Worm (Caenorhabditis elegans): ENCODE data around the gene txt-13.

Gene txt-13

DNA sequence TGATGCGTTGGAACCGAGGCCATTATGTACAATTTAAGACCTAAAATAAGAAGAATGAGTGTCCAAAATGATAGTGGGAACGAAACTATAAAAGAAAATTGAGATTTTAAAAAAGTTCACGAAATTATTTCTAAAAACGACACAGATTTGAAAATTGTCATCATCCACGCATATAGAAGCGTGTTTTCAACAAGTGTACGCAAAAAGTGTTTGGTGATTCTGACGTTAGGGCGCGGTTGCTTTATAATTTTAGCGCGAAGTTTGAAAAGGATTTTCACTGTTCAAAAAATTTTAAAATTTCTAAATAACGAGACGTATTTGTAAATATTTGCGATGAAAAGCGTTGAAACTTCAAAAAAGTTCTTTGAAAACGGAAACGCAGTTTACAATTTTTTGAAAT is 7.0 kb upstream of the txt-13 start, which contains the start of gene cdc-48.1 (continued):
- TF ChIP-seq Y55F3AM.14 (GFP tag; optimal IDR thresholded peaks at IDR 0.05) (peak; percentile 99), lin-13 (GFP tag; optimal IDR thresholded peaks at IDR 0.05) (peak; percentile 100), mbf-1 (tag; optimal IDR thresholded peaks at IDR 0.05) (peak; percentile 70), nhr-129 (tag; optimal IDR thresholded peaks at IDR 0.05) (peak; percentile 99)

DNA sequence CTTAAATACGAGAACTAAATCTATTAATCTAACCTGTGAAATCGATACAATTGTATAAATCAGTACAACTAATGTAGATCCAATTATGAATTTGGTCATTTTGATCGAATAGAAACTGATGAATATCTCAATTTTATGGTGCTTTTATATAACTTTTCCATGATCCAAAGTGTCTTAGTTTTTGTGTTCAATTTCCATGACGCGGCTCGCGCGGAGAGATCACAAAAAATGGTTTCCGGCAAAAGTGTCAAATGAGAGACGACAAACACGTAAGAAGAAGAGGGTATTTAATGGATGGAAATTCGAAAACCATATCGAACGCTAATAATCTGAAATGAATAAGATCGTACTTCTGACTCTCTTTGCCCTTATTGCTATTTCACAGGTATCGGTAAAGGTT is 5.8 kb upstream of the txt-13 start, which contains the start of the genes C06A1.6 and C06A1.7:
C06A1.6 (minus strand) TSS at position 101 of the 400 bp plus-strand sequence.
C06A1.7 (plus strand) TSS at position 314 of the 400 bp plus-strand sequence.
- TF ChIP-seq nhr-10 (tag; optimal IDR thresholded peaks at IDR 0.05) = no peak
- no peak for TF ChIP-seq blmp-1 (tag; optimal IDR thresholded peaks at IDR 0.05; ENCODE audit: insufficient read depth)
- no peak for TF ChIP-seq peb-1 (tag; optimal IDR thresholded peaks at IDR 0.05)
- TF ChIP-seq lin-13 (GFP tag; optimal IDR thresholded peaks at IDR 0.05) = no peak

DNA sequence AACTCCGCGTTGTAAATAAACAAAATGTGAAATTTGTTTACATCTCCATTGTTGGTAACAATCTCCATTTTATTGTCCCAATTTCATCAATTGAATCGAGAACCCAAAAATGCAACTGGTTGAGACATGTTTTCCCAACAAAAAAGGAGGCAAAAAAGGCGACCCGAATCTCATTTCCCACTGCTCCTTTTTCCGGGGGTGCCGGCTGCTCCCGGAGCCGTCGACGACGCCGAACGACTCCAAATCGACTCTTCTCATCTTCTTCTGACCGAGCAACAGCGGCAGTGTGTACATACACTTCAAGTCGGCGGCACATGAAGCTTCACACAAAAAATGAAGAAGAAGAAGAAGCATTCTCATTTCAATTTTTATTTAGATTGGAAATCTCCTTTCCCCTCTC is 3.9 kb upstream of the txt-13 start:
- TF ChIP-seq nhr-11 (tag; optimal IDR thresholded peaks at IDR 0.05) (no peak), unc-39 (tag; optimal IDR thresholded peaks at IDR 0.05) (no peak), lin-13 (GFP tag; optimal IDR thresholded peaks at IDR 0.05) (no peak), ZK546.5 (tag; optimal IDR thresholded peaks at IDR 0.05) (no peak), nhr-77 (tag; optimal IDR thresholded peaks at IDR 0.05) (no peak), nhr-6 (tag; optimal IDR thresholded peaks at IDR 0.05) (no peak), unc-62 (GFP tag; optimal IDR thresholded peaks at IDR 0.05) (no peak), mdl-1 (tag; optimal IDR thresholded peaks at IDR 0.05) (no peak), nhr-23 (tag; optimal IDR thresholded peaks at IDR 0.05) (no peak), mbf-1 (tag; optimal IDR thresholded peaks at IDR 0.05) (no peak), nhr-10 (tag; optimal IDR thresholded peaks at IDR 0.05) (no peak), fos-1 (tag; optimal IDR thresholded peaks at IDR 0.05) (no peak), ceh-16 (tag; optimal IDR thresholded peaks at IDR 0.05) (no peak)

DNA sequence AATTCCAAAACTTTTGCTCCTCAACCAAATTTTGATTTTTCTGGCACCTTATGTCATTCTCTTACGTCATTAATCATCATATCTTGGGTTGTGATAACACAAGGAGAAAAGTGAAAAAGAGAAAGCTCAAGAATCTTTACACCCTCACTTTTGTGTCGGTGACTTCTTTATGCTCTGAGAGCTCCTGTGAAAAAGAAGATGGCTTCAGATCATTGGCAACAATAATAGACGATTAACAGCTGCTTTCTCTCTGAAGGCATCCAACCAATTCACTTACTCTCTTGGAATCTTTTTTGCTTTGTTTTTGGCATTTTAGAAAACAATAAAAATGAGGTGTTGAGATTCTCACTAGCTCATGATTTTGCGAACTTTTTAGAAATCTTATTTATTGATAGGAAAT is 904 bp upstream of the txt-13 start:
- TF ChIP-seq unc-62 (GFP tag; optimal IDR thresholded peaks at IDR 0.05) = no peak
- no peak for TF ChIP-seq nhr-12 (tag; optimal IDR thresholded peaks at IDR 0.05)
- TF ChIP-seq lsy-2 (tag; optimal IDR thresholded peaks at IDR 0.05) = peak in 1 of 2 experiments; percentile 19
- TF ChIP-seq sma-9 (GFP tag; optimal IDR thresholded peaks at IDR 0.05) = peak; percentile 55
- no peak for TF ChIP-seq sma-9 (tag; optimal IDR thresholded peaks at IDR 0.05)

ce11 chrII:10571967-10572366 is 1.6 kb downstream of the txt-13 start, which contains the start of gene C06A1.3:
TSS of gene C06A1.3 (plus strand) at chrII:10572267.
- TF ChIP-seq nhr-6 (tag; optimal IDR thresholded peaks at IDR 0.05) (no peak), nhr-23 (tag; optimal IDR thresholded peaks at IDR 0.05) (no peak), unc-62 (GFP tag; optimal IDR thresholded peaks at IDR 0.05) (no peak), elt-1 (tag; optimal IDR thresholded peaks at IDR 0.05) (no peak), zag-1 (tag; optimal IDR thresholded peaks at IDR 0.05) (no peak), elt-3 (tag; optimal IDR thresholded peaks at IDR 0.05) (no peak), ceh-16 (tag; optimal IDR thresholded peaks at IDR 0.05) (no peak), nhr-21 (tag; optimal IDR thresholded peaks at IDR 0.05) (no peak), snpc-4 (tag; optimal IDR thresholded peaks at IDR 0.05) (no peak), gmeb-1 (tag; optimal IDR thresholded peaks at IDR 0.05) (no peak), F13H6.1 (tag; optimal IDR thresholded peaks at IDR 0.05) (no peak), skn-1 (tag; optimal IDR thresholded peaks at IDR 0.05) (no peak)

ce11 chrII:10574177-10574576 is 3.8 kb downstream of the txt-13 start:
- TF ChIP-seq nhr-10 (tag; optimal IDR thresholded peaks at IDR 0.05) = no peak
- no peak for TF ChIP-seq nhr-12 (tag; optimal IDR thresholded peaks at IDR 0.05)
- no peak for TF ChIP-seq lin-39 (tag; optimal IDR thresholded peaks at IDR 0.05)
- no peak for TF ChIP-seq egl-27 (tag; optimal IDR thresholded peaks at IDR 0.05)
- no peak for TF ChIP-seq nhr-25 (tag; optimal IDR thresholded peaks at IDR 0.05)
- TF ChIP-seq sma-3 (GFP tag; optimal IDR thresholded peaks at IDR 0.05) = no peak
- TF ChIP-seq mab-5 (tag; optimal IDR thresholded peaks at IDR 0.05) = no peak
- no peak for TF ChIP-seq alr-1 (tag; optimal IDR thresholded peaks at IDR 0.05)
- TF ChIP-seq snpc-4 (tag; optimal IDR thresholded peaks at IDR 0.05) = no peak
- no peak for TF ChIP-seq nhr-6 (tag; optimal IDR thresholded peaks at IDR 0.05)
- TF ChIP-seq aly-2 (tag; optimal IDR thresholded peaks at IDR 0.05) = no peak
- TF ChIP-seq C34F6.9 (tag; optimal IDR thresholded peaks at IDR 0.05) = no peak
- TF ChIP-seq crh-2 (tag; optimal IDR thresholded peaks at IDR 0.05) = no peak
- TF ChIP-seq F13H6.1 (tag; optimal IDR thresholded peaks at IDR 0.05) = no peak
- TF ChIP-seq sma-9 (GFP tag; optimal IDR thresholded peaks at IDR 0.05) = no peak
- TF ChIP-seq sma-9 (tag; optimal IDR thresholded peaks at IDR 0.05) = no peak
- TF ChIP-seq nhr-11 (tag; optimal IDR thresholded peaks at IDR 0.05) = no peak
- TF ChIP-seq nhr-129 (tag; optimal IDR thresholded peaks at IDR 0.05) = no peak
- TF ChIP-seq ama-1 (optimal IDR thresholded peaks at IDR 0.05) = no peak
- TF ChIP-seq elt-3 (tag; optimal IDR thresholded peaks at IDR 0.05) = no peak
- no peak for TF ChIP-seq mdl-1 (tag; optimal IDR thresholded peaks at IDR 0.05)

Measured in whole organism, L2 larva.